Fruit fly (Drosophila melanogaster): ENCODE data around the gene CG12483.

Gene CG12483

DNA sequence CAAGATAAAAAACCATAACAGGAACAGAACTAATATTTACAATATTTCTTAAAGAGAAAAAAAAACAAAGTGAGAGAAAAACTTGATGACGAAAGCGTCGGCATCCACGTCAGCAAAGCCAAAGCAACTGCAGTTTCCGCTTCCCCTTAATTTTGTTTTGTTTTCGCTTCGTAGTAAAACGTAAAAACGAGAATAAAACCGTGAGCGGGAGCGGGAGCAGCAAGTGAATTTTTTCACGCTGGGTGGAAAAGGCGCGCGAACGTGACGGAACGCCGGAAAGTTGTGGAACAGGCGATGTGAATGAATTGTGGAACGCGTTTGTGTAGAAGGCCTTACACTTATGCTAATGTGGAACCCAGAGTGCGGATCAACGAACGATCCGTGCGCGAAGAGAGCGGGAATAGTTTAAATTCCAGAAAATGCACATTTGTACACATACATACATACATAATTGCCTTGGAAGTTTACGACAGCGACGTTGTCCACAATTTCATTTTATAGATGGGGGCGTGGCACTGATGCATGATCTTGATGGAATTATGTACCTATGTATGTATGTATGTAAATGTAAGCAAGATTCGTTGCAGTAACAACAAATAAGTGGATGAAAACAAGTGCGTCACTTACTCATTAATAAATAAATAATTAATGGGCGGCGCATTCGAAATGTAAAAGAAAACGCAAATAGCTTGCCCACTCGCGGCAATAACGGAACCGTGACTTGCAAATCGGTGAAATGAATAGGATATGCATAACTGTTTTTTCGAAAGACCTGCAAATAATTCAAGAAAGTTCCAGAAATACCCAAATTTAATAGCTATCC lies 30.3 kb upstream of the CG12483 start (continued):
- no peak for TF ChIP-seq bcd (GFP tag; optimal IDR thresholded peaks at IDR 0.05)
- TF ChIP-seq Tbp (GFP tag; optimal IDR thresholded peaks at IDR 0.05), result no peak
- no peak for TF ChIP-seq shn (GFP tag; optimal IDR thresholded peaks at IDR 0.05)
- no peak for TF ChIP-seq CG15011 (GFP tag; optimal IDR thresholded peaks at IDR 0.05)
- no peak for TF ChIP-seq tna (GFP tag; IDR thresholded peaks at IDR 0.05; ENCODE audit: partially characterized antibody)
- no peak for TF ChIP-seq toy (GFP tag; IDR thresholded peaks at IDR 0.05)
- TF ChIP-seq crp (GFP tag; optimal IDR thresholded peaks at IDR 0.05), result no peak
- no peak for TF ChIP-seq otp (GFP tag; IDR thresholded peaks at IDR 0.05)
- peak; percentile 3 for TF ChIP-seq mirr (GFP tag; optimal IDR thresholded peaks at IDR 0.05)
- TF ChIP-seq CG31224 (GFP tag; IDR thresholded peaks at IDR 0.05), result no peak
- no peak for TF ChIP-seq CG43689 (GFP tag; IDR thresholded peaks at IDR 0.05)
- no peak for TF ChIP-seq gcm2 (GFP tag; optimal IDR thresholded peaks at IDR 0.05)
- TF ChIP-seq Mad (GFP tag; optimal IDR thresholded peaks at IDR 0.05), result no peak
- no peak for TF ChIP-seq CG10321 (GFP tag; IDR thresholded peaks at IDR 0.05)
- no peak for TF ChIP-seq sisA (GFP tag; IDR thresholded peaks at IDR 0.05)
- no peak for TF ChIP-seq row (GFP tag; IDR thresholded peaks at IDR 0.05)
- no peak for TF ChIP-seq HLH3B (GFP tag; IDR thresholded peaks at IDR 0.05)
- no peak for TF ChIP-seq CG1792 (GFP tag; optimal IDR thresholded peaks at IDR 0.05)
- TF ChIP-seq esg (GFP tag; conservative IDR thresholded peaks at IDR 0.05), result no peak
- TF ChIP-seq Doc2 (GFP tag; IDR thresholded peaks at IDR 0.05), result no peak
- no peak for TF ChIP-seq Mes4 (GFP tag; optimal IDR thresholded peaks at IDR 0.05)
- TF ChIP-seq MESR4 (GFP tag; optimal IDR thresholded peaks at IDR 0.05), result no peak
- peak; percentile 66 for TF ChIP-seq ftz-f1 (GFP tag; optimal IDR thresholded peaks at IDR 0.05)
- TF ChIP-seq pho (GFP tag; optimal IDR thresholded peaks at IDR 0.05), result no peak
- no peak for TF ChIP-seq gt (GFP tag; IDR thresholded peaks at IDR 0.05)
- TF ChIP-seq Hr51 (GFP tag; optimal IDR thresholded peaks at IDR 0.05), result no peak
- TF ChIP-seq Xrp1 (GFP tag; IDR thresholded peaks at IDR 0.05), result no peak
- no peak for TF ChIP-seq CG7839 (tag; optimal IDR thresholded peaks at IDR 0.05)
- no peak for TF ChIP-seq Dad (GFP tag; optimal IDR thresholded peaks at IDR 0.05)
- TF ChIP-seq CG12659 (GFP tag; optimal IDR thresholded peaks at IDR 0.05), result no peak
- no peak for TF ChIP-seq gro (GFP tag; optimal IDR thresholded peaks at IDR 0.05)
- TF ChIP-seq CG42726 (GFP tag; IDR thresholded peaks at IDR 0.05; ENCODE audit: partially characterized antibody), result no peak
- no peak for TF ChIP-seq Bteb2 (GFP tag; optimal IDR thresholded peaks at IDR 0.05)
- peak; percentile 35; the same call in 1 of the 3 replicates for TF ChIP-seq zfh1 (GFP tag; IDR thresholded peaks at IDR 0.05)
- TF ChIP-seq jigr1 (GFP tag; IDR thresholded peaks at IDR 0.05), result no peak
- TF ChIP-seq CG11456 (GFP tag; IDR thresholded peaks at IDR 0.05), result no peak
- no peak for TF ChIP-seq Asciz (GFP tag; optimal IDR thresholded peaks at IDR 0.05)
- TF ChIP-seq Doc3 (GFP tag; IDR thresholded peaks at IDR 0.05; ENCODE audit: partially characterized antibody), result no peak
- TF ChIP-seq Six4 (GFP tag; optimal IDR thresholded peaks at IDR 0.05), result no peak
- no peak for TF ChIP-seq gem (tag; optimal IDR thresholded peaks at IDR 0.05)
- peak; percentile 29 for TF ChIP-seq Fer1 (GFP tag; optimal IDR thresholded peaks at IDR 0.05)
- TF ChIP-seq sens (GFP tag), result peak; percentile 71
- TF ChIP-seq sc (optimal IDR thresholded peaks at IDR 0.05), result no peak
- TF ChIP-seq sc (GFP tag; optimal IDR thresholded peaks at IDR 0.05), result no peak
- TF ChIP-seq ERR (GFP tag; optimal IDR thresholded peaks at IDR 0.05), result no peak
- TF ChIP-seq p53 (GFP tag; optimal IDR thresholded peaks at IDR 0.05), result no peak
- TF ChIP-seq Abd-B (GFP tag; optimal IDR thresholded peaks at IDR 0.05), result no peak
- TF ChIP-seq CG6175 (GFP tag; IDR thresholded peaks at IDR 0.05), result no peak
- TF ChIP-seq sim (GFP tag; IDR thresholded peaks at IDR 0.05), result no peak
- TF ChIP-seq tap (tag; optimal IDR thresholded peaks at IDR 0.05), result no peak

Data from whole organism, embryonic.